Worm (Caenorhabditis elegans): ENCODE data around the gene rnp-2.
A peak's percentile ranks its signal among the peaks of the same experiment; 100 is the strongest.
"Not testable (repeated sequence)": the region's sequence is repeated elsewhere in the genome, so short reads cannot be mapped to it uniquely, and the experiment has no call there.

rnp-2 gene

DNA sequence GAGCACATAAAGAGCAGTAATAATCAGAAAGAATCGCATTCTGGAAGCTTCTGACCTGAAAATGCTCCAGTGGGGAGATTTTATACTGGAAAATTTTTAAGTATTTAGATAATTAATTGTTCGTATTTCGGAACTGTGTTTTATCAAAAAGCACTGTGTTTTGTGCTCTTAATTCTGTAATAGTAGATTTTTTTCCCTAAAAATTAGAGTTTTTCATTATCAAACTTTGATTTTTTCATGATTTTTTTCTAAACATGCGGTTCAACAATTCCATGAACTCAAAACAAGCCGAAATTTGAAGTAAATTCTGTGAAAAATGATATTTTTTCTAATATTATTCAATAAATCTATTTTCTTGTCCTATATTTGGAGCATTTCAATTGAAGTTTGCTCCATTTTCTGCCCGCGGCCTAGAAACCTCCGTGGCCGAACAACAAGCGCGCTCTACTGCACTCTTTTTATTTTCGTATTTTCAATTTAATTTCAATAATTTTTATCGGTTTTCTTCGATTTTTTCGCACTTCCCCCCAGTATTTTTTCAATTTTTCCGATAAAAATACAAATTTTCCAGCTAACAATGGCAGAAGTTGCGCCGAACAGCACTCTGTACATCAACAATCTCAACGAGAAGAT is at the start of gene rnp-2, which contains the start of gene K08D10.13:
Gene rnp-2 (plus strand): TSS at position 546 of the 633 bp plus-strand sequence.
Gene K08D10.13 (minus strand): TSS at position 51 of the 633 bp plus-strand sequence.
- TF ChIP-seq ceh-16 (tag; optimal IDR thresholded peaks at IDR 0.05): no peak
- no peak for TF ChIP-seq fkh-2 (tag; optimal IDR thresholded peaks at IDR 0.05)
- no peak for TF ChIP-seq unc-39 (tag; optimal IDR thresholded peaks at IDR 0.05)
- no peak for TF ChIP-seq ceh-82 (tag; optimal IDR thresholded peaks at IDR 0.05)
- no peak for TF ChIP-seq elt-1 (tag; optimal IDR thresholded peaks at IDR 0.05)
- peak; percentile 75 for TF ChIP-seq snpc-4 (tag; optimal IDR thresholded peaks at IDR 0.05)
- no peak for TF ChIP-seq ztf-11 (tag; optimal IDR thresholded peaks at IDR 0.05)
- TF ChIP-seq zag-1 (tag; optimal IDR thresholded peaks at IDR 0.05): no peak
- no peak for TF ChIP-seq mdl-1 (tag; optimal IDR thresholded peaks at IDR 0.05)
- no peak for TF ChIP-seq fos-1 (tag; optimal IDR thresholded peaks at IDR 0.05)
- no peak for TF ChIP-seq ceh-28 (tag; optimal IDR thresholded peaks at IDR 0.05)
- TF ChIP-seq hmg-11 (tag; optimal IDR thresholded peaks at IDR 0.05): no peak
- TF ChIP-seq elt-2 (tag; optimal IDR thresholded peaks at IDR 0.05): peak; percentile 3
- TF ChIP-seq lin-15B (tag; optimal IDR thresholded peaks at IDR 0.05): peak; percentile 87
- no peak for TF ChIP-seq fkh-10 (GFP tag; optimal IDR thresholded peaks at IDR 0.05)
- TF ChIP-seq ztf-4 (tag; optimal IDR thresholded peaks at IDR 0.05): no peak
- TF ChIP-seq lin-39 (tag; optimal IDR thresholded peaks at IDR 0.05): no peak
- no peak for TF ChIP-seq mml-1 (tag; optimal IDR thresholded peaks at IDR 0.05)
- TF ChIP-seq daf-12 (tag; optimal IDR thresholded peaks at IDR 0.05): no peak
- no peak for TF ChIP-seq ama-1 (optimal IDR thresholded peaks at IDR 0.05)
- no peak for TF ChIP-seq pha-4 (tag; optimal IDR thresholded peaks at IDR 0.05)
- no peak for TF ChIP-seq egl-5 (tag; optimal IDR thresholded peaks at IDR 0.05)
- TF ChIP-seq ZK546.5 (tag; optimal IDR thresholded peaks at IDR 0.05): no peak
- TF ChIP-seq nhr-237 (tag; optimal IDR thresholded peaks at IDR 0.05): no peak
- TF ChIP-seq nhr-23 (tag; optimal IDR thresholded peaks at IDR 0.05): no peak
- TF ChIP-seq eor-1 (tag; optimal IDR thresholded peaks at IDR 0.05): no peak

DNA sequence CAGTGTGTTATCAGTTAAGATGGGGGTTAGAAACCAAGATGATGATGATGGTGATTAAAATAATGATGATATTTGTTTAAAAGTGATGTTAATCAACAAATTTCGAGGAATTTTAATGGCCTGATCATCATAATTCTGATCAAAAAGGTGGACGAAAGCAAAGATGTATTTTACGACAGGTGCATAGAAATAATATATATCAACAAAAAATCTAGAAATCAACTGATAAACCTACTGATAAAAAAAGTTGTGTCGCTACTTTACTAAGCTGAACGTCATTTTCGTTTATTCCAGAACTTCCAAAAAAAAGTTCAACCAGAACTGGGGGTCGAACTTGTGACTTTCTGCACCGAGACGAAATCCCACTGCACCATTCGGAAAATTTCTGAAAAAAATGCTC is 48.8 kb upstream of the rnp-2 start, which contains the start of gene mul-1:
Gene mul-1 (minus strand): TSS at position 84 of the 400 bp plus-strand sequence.
- peak; percentile 69 for TF ChIP-seq elt-2 (tag; optimal IDR thresholded peaks at IDR 0.05)
- TF ChIP-seq nhr-67 (tag; optimal IDR thresholded peaks at IDR 0.05): no peak

DNA sequence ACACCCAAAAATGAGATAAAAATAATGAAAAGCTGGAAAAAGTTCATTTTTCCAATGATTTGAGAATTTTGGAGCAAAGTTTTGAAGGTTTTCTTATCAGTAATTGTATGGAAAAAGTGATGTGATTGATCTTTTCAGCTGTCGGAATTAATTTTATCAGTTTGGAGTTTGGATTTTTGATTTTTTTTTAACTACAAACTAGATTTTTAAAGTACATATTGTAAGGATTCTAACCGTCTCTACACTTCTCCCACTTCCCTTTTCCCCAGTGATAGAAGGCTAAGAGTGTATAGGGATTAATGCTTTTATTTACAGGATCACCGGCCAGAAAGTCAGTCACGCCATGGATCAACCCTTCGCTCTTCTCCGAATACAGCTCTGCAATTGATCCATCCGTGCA is 46.2 kb upstream of the rnp-2 start, which contains the start of gene F49F1.7:
Gene F49F1.7 (minus strand): TSS at position 101 of the 400 bp plus-strand sequence.
- TF ChIP-seq ceh-28, jun-1, ztf-11 (tag; optimal IDR thresholded peaks at IDR 0.05): not testable (repeated sequence)

DNA sequence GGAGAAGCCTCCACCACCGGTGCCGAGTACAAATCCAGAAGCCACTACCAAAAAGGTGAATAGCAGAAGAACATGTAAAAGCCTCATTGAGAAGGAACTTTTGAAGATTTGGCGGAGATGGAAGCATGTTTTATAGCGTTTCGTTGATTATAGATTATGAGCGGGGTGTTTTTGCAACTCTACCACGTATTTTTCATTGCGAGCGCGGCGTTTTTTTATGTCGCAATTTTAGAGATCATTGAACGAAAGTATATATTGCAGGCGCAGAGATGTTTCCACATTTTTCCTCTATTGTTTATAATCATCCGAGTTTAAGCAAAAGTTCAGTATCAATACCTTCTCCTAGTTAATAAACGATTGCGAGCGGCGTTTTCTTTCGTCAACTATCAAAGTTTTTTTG is 36.1 kb upstream of the rnp-2 start, which contains the start of gene F49F1.17:
Gene F49F1.17 (minus strand): TSS at position 101 of the 400 bp plus-strand sequence.
- TF ChIP-seq lin-39 (tag; optimal IDR thresholded peaks at IDR 0.05): no peak
- TF ChIP-seq elt-1 (tag; optimal IDR thresholded peaks at IDR 0.05): no peak
- no peak for TF ChIP-seq ceh-28 (tag; optimal IDR thresholded peaks at IDR 0.05)
- TF ChIP-seq daf-12 (tag; optimal IDR thresholded peaks at IDR 0.05): no peak
- TF ChIP-seq ceh-9 (tag; optimal IDR thresholded peaks at IDR 0.05): no peak
- TF ChIP-seq mdl-1 (tag; optimal IDR thresholded peaks at IDR 0.05): no peak
- no peak for TF ChIP-seq tbx-2 (tag; optimal IDR thresholded peaks at IDR 0.05)

DNA sequence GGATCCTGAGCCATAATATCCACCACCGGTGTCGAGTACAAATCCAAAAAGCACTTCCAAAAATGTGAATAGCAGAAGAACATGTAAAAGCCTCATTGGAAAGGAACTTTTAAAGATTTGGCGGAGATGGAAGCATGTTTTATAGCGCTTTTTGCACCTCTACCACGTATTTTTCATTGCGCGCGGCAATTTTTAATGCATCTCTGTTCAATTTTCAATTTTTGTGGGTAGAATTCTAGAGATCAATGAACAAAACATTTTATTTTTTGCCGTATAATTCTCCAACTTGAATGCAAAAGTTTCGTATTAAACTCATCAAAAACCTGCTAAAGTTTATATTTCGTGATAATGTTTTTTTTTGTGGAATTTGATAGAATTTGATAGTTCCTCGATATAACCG is 34.4 kb upstream of the rnp-2 start, which contains the start of gene F49F1.9:
Gene F49F1.9 (minus strand): TSS at position 101 of the 400 bp plus-strand sequence.
- TF ChIP-seq jun-1 (tag; optimal IDR thresholded peaks at IDR 0.05): no peak
- no peak for TF ChIP-seq elt-2 (tag; optimal IDR thresholded peaks at IDR 0.05)
- TF ChIP-seq lin-15B (tag; optimal IDR thresholded peaks at IDR 0.05): no peak
- no peak for TF ChIP-seq nhr-77 (tag; optimal IDR thresholded peaks at IDR 0.05)
- no peak for TF ChIP-seq fkh-2 (tag; optimal IDR thresholded peaks at IDR 0.05)
- TF ChIP-seq elt-1 (tag; optimal IDR thresholded peaks at IDR 0.05): no peak
- no peak for TF ChIP-seq lsy-12 (tag; optimal IDR thresholded peaks at IDR 0.05)
- no peak for TF ChIP-seq nhr-43 (tag; optimal IDR thresholded peaks at IDR 0.05; ENCODE audit: poor library complexity, severe bottlenecking)
- no peak for TF ChIP-seq pha-4 (tag; optimal IDR thresholded peaks at IDR 0.05)
- TF ChIP-seq hmg-11 (tag; optimal IDR thresholded peaks at IDR 0.05): no peak
- no peak for TF ChIP-seq sea-2 (GFP tag; optimal IDR thresholded peaks at IDR 0.05)
- no peak for TF ChIP-seq nhr-76 (tag; optimal IDR thresholded peaks at IDR 0.05)
- no peak for TF ChIP-seq aly-2 (tag; optimal IDR thresholded peaks at IDR 0.05)
- no peak for TF ChIP-seq nfya-1 (tag; optimal IDR thresholded peaks at IDR 0.05; ENCODE audit: insufficient read depth)
- no peak for TF ChIP-seq R02D3.7 (tag; optimal IDR thresholded peaks at IDR 0.05)
